Worm (Caenorhabditis elegans) whole organism, dauer: Measurements from ENCODE around the gene K01A2.5.

Source experiments
- unc-62 ChIP-seq: sonication (generic microtip); optimal IDR thresholded peaks from 2 replicates; lab custom pipeline; 2017; ENCODE audit warnings: missing biosample characterization, missing genetic modification reagents, missing genetic modification characterization

Gene K01A2.5

DNA sequence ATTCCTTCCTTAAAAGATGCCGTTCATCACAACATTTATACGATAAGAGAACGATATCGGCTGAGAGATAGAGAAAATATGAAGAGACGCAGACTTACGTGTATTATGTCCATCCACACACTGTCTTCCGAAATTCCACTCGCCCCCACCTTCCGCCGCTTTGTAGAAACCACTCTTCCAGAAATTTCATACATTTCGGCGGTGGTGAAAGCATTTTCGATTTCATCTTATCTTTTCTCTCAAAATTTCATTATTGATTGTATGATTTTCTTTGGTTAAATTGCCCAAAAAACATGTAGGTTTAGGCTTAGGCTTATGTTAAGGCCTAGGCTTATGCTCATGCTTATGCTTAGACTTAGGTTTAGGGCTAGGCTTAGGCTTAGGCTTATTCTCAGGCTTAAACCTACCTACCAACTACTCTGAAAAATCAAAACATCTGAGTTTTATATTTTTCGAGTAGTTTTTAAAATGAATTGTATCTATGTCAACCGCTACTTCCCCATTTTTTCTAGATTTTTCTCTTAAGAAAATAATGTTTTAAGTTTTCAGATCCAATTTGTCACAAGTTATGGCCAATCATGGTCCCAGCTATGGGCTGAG lies 36.3 kb downstream of the K01A2.5 start, which contains the start of gene cpn-2:
TSS of gene cpn-2 (plus strand) at position 550 of the 600 bp plus-strand sequence.
- no peak for TF ChIP-seq unc-62 (GFP tag; lab: Kevin White, UChicago)

- TF ChIP-seq unc-62 (GFP tag; lab: Kevin White, UChicago) = no peak
These were observed 39.2 kb downstream of the K01A2.5 start, which contains the start of gene clc-31 for ce11 chrII:340224-340623. Gene clc-31, plus strand, starts transcription at chrII:340524.

- no peak for TF ChIP-seq unc-62 (GFP tag; lab: Kevin White, UChicago)
These were observed 39.6 kb downstream of the K01A2.5 start for ce11 chrII:340714-341113.

- TF ChIP-seq unc-62 (GFP tag; lab: Kevin White, UChicago) = no peak
These were observed 40.2 kb downstream of the K01A2.5 start for ce11 chrII:341282-341681.

- TF ChIP-seq unc-62 (GFP tag; lab: Kevin White, UChicago) = no peak
These were observed 46.7 kb downstream of the K01A2.5 start, which contains the start of gene D1069.3 for ce11 chrII:347734-348133. Gene D1069.3, minus strand, starts transcription at chrII:347891.

- TF ChIP-seq unc-62 (GFP tag; lab: Kevin White, UChicago) = no peak
These were observed 48.7 kb downstream of the K01A2.5 start for ce11 chrII:349749-350148.
